Worm (Caenorhabditis elegans): ENCODE results near the gene F26F4.2.

The F26F4.2 gene

DNA sequence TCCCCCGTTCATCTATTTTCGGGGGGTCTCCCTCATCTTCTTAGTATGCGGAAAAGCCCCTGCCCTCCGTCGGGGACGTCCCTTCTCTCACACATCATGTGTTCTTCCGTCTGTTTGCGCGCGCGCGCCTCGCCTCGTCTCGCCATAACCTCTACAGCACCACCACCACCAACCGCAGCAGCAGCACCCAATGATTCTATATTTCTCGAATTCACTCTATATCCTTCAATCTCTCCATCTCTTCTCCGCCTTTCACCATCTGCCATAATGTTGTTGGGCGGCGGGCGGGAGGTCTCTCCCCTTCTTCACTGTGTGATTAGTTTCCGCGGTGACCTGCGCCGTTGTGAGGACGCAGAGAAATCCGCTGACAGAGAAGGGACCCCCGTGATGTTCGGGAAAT lies 36.3 kb downstream of the F26F4.2 start (continued):
- TF ChIP-seq nfya-1 (tag; optimal IDR thresholded peaks at IDR 0.05) (peak; percentile 73), che-1 (tag; optimal IDR thresholded peaks at IDR 0.05) (no peak), ama-1 (optimal IDR thresholded peaks at IDR 0.05) (no peak), ceh-24 (tag; optimal IDR thresholded peaks at IDR 0.05) (no peak), ceh-9 (tag; optimal IDR thresholded peaks at IDR 0.05) (no peak), T23F11.4 (GFP tag; optimal IDR thresholded peaks at IDR 0.05) (peak; percentile 32), madf-2 (tag; optimal IDR thresholded peaks at IDR 0.05) (no peak), C38D4.7 (GFP tag; optimal IDR thresholded peaks at IDR 0.05) (peak; percentile 18), F13H6.1 (tag; optimal IDR thresholded peaks at IDR 0.05) (peak; percentile 33), ceh-6 (GFP tag; optimal IDR thresholded peaks at IDR 0.05) (peak; percentile 2), lin-11 (tag; optimal IDR thresholded peaks at IDR 0.05) (no peak), npax-4 (tag; optimal IDR thresholded peaks at IDR 0.05) (no peak), dmd-4 (tag; optimal IDR thresholded peaks at IDR 0.05; ENCODE audit: borderline replicate concordance) (peak; percentile 71), unc-55 (GFP tag; optimal IDR thresholded peaks at IDR 0.05) (no peak), ceh-30 (tag; optimal IDR thresholded peaks at IDR 0.05) (no peak), unc-3 (GFP tag; conservative IDR thresholded peaks at IDR 0.05) (no peak), unc-3 (tag; optimal IDR thresholded peaks at IDR 0.05) (no peak), hlh-8 (tag; optimal IDR thresholded peaks at IDR 0.05) (peak; percentile 76), odd-2 (tag; optimal IDR thresholded peaks at IDR 0.05) (no peak), syd-9 (tag; optimal IDR thresholded peaks at IDR 0.05) (peak; percentile 42), pros-1 (tag; optimal IDR thresholded peaks at IDR 0.05) (peak; percentile 47), K09A11.1 (tag; optimal IDR thresholded peaks at IDR 0.05; ENCODE audit: insufficient read depth) (no peak), pag-3 (tag; optimal IDR thresholded peaks at IDR 0.05; ENCODE audit: borderline replicate concordance) (no peak), sox-4 (tag; optimal IDR thresholded peaks at IDR 0.05) (peak; percentile 6), pat-9 (tag; optimal IDR thresholded peaks at IDR 0.05) (no peak), rnt-1 (tag; optimal IDR thresholded peaks at IDR 0.05) (peak; percentile 85), ceh-18 (tag; optimal IDR thresholded peaks at IDR 0.05) (peak; percentile 24), ttx-3 (tag; optimal IDR thresholded peaks at IDR 0.05) (no peak), K02D7.2 (tag; optimal IDR thresholded peaks at IDR 0.05) (peak; percentile 37), sox-2 (GFP tag; IDR thresholded peaks at IDR 0.05) (no peak), ztf-16 (tag; optimal IDR thresholded peaks at IDR 0.05) (no peak), hlh-15 (tag; optimal IDR thresholded peaks at IDR 0.05) (no peak), hlh-13 (GFP tag; optimal IDR thresholded peaks at IDR 0.05) (no peak), C08G9.2 (tag; optimal IDR thresholded peaks at IDR 0.05) (peak; percentile 60), fkh-10 (GFP tag; optimal IDR thresholded peaks at IDR 0.05) (no peak)

DNA sequence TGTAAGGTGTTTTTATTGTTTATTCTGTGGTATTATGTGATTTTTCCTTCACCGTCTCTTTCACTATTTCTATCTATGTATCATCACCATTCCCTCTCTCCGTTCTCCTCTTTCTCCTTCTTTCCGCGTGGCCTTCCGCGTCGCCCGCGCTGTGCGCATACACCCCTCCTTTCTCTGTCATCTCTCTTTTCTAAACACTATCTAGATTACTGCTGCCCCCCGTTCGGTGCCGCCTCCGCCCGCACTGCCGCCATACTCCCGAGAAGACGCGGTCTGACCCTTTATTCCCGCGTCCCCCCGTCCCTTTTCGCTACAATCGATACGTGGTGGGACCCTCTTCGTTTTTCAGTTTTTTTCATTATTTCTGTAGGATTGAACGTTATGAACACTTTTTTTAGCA lies 37.6 kb downstream of the F26F4.2 start:
- TF ChIP-seq unc-86 (tag; optimal IDR thresholded peaks at IDR 0.05) (no peak), ceh-9 (tag; optimal IDR thresholded peaks at IDR 0.05) (no peak), fax-1 (tag; optimal IDR thresholded peaks at IDR 0.05) (no peak), che-1 (tag; optimal IDR thresholded peaks at IDR 0.05) (no peak), eyg-1 (tag; optimal IDR thresholded peaks at IDR 0.05) (no peak), syd-9 (tag; optimal IDR thresholded peaks at IDR 0.05) (no peak), ceh-19 (GFP tag; optimal IDR thresholded peaks at IDR 0.05) (peak; percentile 17), pros-1 (tag; optimal IDR thresholded peaks at IDR 0.05) (peak; percentile 30), ceh-34 (tag; optimal IDR thresholded peaks at IDR 0.05) (peak; percentile 49), F13H6.1 (tag; optimal IDR thresholded peaks at IDR 0.05) (peak; percentile 47), ceh-31 (tag; optimal IDR thresholded peaks at IDR 0.05) (peak; percentile 50), nhr-11 (tag; optimal IDR thresholded peaks at IDR 0.05) (no peak), ceh-30 (tag; optimal IDR thresholded peaks at IDR 0.05) (no peak), nhr-232 (tag; optimal IDR thresholded peaks at IDR 0.05) (no peak), npax-4 (tag; optimal IDR thresholded peaks at IDR 0.05) (no peak), hlh-8 (tag; optimal IDR thresholded peaks at IDR 0.05) (no peak), gmeb-2 (tag; optimal IDR thresholded peaks at IDR 0.05) (no peak), unc-42 (tag; optimal IDR thresholded peaks at IDR 0.05) (no peak), unc-55 (GFP tag; optimal IDR thresholded peaks at IDR 0.05) (no peak), hlh-6 (tag; optimal IDR thresholded peaks at IDR 0.05) (no peak), ceh-2 (tag; optimal IDR thresholded peaks at IDR 0.05) (no peak), unc-3 (GFP tag; conservative IDR thresholded peaks at IDR 0.05) (no peak), unc-3 (tag; optimal IDR thresholded peaks at IDR 0.05) (no peak), ahr-1 (tag; optimal IDR thresholded peaks at IDR 0.05) (no peak), ceh-48 (tag; optimal IDR thresholded peaks at IDR 0.05) (no peak), dve-1 (tag; optimal IDR thresholded peaks at IDR 0.05) (no peak), hlh-13 (GFP tag; optimal IDR thresholded peaks at IDR 0.05) (no peak), ref-2 (tag; optimal IDR thresholded peaks at IDR 0.05) (peak; percentile 14), pax-1 (tag; optimal IDR thresholded peaks at IDR 0.05) (no peak), pqm-1 (tag; optimal IDR thresholded peaks at IDR 0.05) (no peak)
